Fruit fly (Drosophila melanogaster) whole organism, embryonic: ENCODE measurements around the gene prt.
A peak's percentile ranks its signal among the peaks of the same experiment; 100 is the strongest.

Experiments
- Awh ChIP-seq: fragments of 200-800 bp; sonication (Bioruptor generic); IDR thresholded peaks from 2 replicates; pipeline ENCODE4, ENCODE4 v1.3.6; 2022; ENCODE audit warnings: missing biosample characterization, missing genetic modification characterization
- CG13287 ChIP-seq: fragments of 200-800 bp; sonication (Bioruptor generic); IDR thresholded peaks from 2 replicates; pipeline ENCODE4 v1.3.6; 2022; ENCODE audit warnings: missing biosample characterization, missing genetic modification characterization; ENCODE audit not compliant: partially characterized antibody
- CG14860 ChIP-seq: fragments of 200-800 bp; sonication (Bioruptor generic); IDR thresholded peaks from 3 replicates; pipeline ENCODE4 v1.3.6; 2022; ENCODE audit warnings: missing biosample characterization, missing genetic modification characterization; ENCODE audit not compliant: partially characterized antibody
- CG15073 ChIP-seq: fragments of 200-800 bp; sonication (Bioruptor generic); optimal IDR thresholded peaks from 2 replicates; lab custom pipeline; 2016; ENCODE audit warnings: missing biosample characterization, missing genetic modification characterization
- CG1529 ChIP-seq: fragments of 200-800 bp; sonication (Bioruptor generic); optimal IDR thresholded peaks from 3 replicates; lab custom pipeline; 2018; ENCODE audit warnings: missing biosample characterization, missing genetic modification characterization
- CG15601 ChIP-seq: fragments of 200-800 bp; sonication (Bioruptor generic); optimal IDR thresholded peaks from 3 replicates; lab custom pipeline; 2019; ENCODE audit warnings: missing biosample characterization, mild to moderate bottlenecking, missing genetic modification characterization, moderate library complexity
- CG16863 ChIP-seq: fragments of 200-800 bp; sonication (Bioruptor generic); optimal IDR thresholded peaks from 3 replicates; lab custom pipeline; 2016; ENCODE audit warnings: missing biosample characterization, missing genetic modification characterization
- CG2875 ChIP-seq: fragments of 200-800 bp; sonication (Bioruptor generic); optimal IDR thresholded peaks from 2 replicates; lab custom pipeline; 2017; ENCODE audit warnings: missing biosample characterization, mild to moderate bottlenecking, missing genetic modification characterization, missing genetic modification reagents
- CG31365 ChIP-seq: fragments of 200-800 bp; sonication (Bioruptor generic); optimal IDR thresholded peaks from 2 replicates; lab custom pipeline; 2018; ENCODE audit warnings: missing biosample characterization, mild to moderate bottlenecking, missing genetic modification characterization
- CG31388 ChIP-seq: fragments of 200-800 bp; sonication (Bioruptor generic); optimal IDR thresholded peaks from 2 replicates; lab custom pipeline; 2016; ENCODE audit warnings: missing biosample characterization, missing genetic modification characterization
- CG6683 ChIP-seq: fragments of 200-800 bp; sonication (Bioruptor generic); optimal IDR thresholded peaks from 2 replicates; lab custom pipeline; 2017; ENCODE audit warnings: missing biosample characterization, mild to moderate bottlenecking, missing genetic modification characterization, missing genetic modification reagents
- CG6854 ChIP-seq: fragments of 200-800 bp; sonication (Bioruptor generic); optimal IDR thresholded peaks from 3 replicates; lab custom pipeline; 2017; ENCODE audit warnings: missing biosample characterization, mild to moderate bottlenecking, missing genetic modification characterization
- CG7987 ChIP-seq: fragments of 200-800 bp; sonication (Bioruptor generic); optimal IDR thresholded peaks from 2 replicates; lab custom pipeline; 2018; ENCODE audit warnings: missing biosample characterization, mild to moderate bottlenecking, missing genetic modification characterization, moderate library complexity
- CG8281 ChIP-seq: fragments of 200-800 bp; sonication (Bioruptor generic); optimal IDR thresholded peaks from 2 replicates; lab custom pipeline; 2018; ENCODE audit warnings: missing biosample characterization, mild to moderate bottlenecking, missing genetic modification characterization, moderate library complexity
- CG8359 ChIP-seq: fragments of 200-800 bp; sonication (Bioruptor generic); optimal IDR thresholded peaks from 2 replicates; lab custom pipeline; 2017; ENCODE audit warnings: missing biosample characterization, mild to moderate bottlenecking, missing genetic modification characterization, borderline replicate concordance
- CG8388 ChIP-seq: fragments of 200-800 bp; sonication (Bioruptor generic); optimal IDR thresholded peaks from 2 replicates; lab custom pipeline; 2019; ENCODE audit warnings: missing biosample characterization, mild to moderate bottlenecking, missing genetic modification characterization, moderate library complexity
- CG8924 ChIP-seq: fragments of 200-800 bp; optimal IDR thresholded peaks from 3 replicates; lab custom pipeline; 2019; ENCODE audit warnings: missing biosample characterization, mild to moderate bottlenecking, missing genetic modification characterization, moderate library complexity
- CkIIα-i1 ChIP-seq: fragments of 200-800 bp; sonication (Bioruptor generic); IDR thresholded peaks from 2 replicates; pipeline ENCODE4 v1.3.6; 2022; ENCODE audit warnings: missing biosample characterization, missing genetic modification characterization
- Dek ChIP-seq: fragments of 200-800 bp; sonication (Bioruptor generic); optimal IDR thresholded peaks from 3 replicates; lab custom pipeline; 2019; ENCODE audit warnings: missing biosample characterization, mild to moderate bottlenecking, missing genetic modification characterization, moderate library complexity
- HHEX ChIP-seq: fragments of 200-800 bp; sonication (Bioruptor generic); optimal IDR thresholded peaks from 3 replicates; lab custom pipeline; 2017; ENCODE audit warnings: missing biosample characterization, mild to moderate bottlenecking, missing genetic modification characterization, missing genetic modification reagents
- HLHmδ ChIP-seq: fragments of 200-800 bp; sonication (Bioruptor generic); optimal IDR thresholded peaks from 2 replicates; lab custom pipeline; 2018; ENCODE audit warnings: missing biosample characterization, mild to moderate bottlenecking, missing genetic modification characterization, moderate library complexity
- Hr3 ChIP-seq: fragments of 200-800 bp; sonication (Bioruptor generic); optimal IDR thresholded peaks from 3 replicates; lab custom pipeline; 2016; ENCODE audit warnings: missing biosample characterization, missing genetic modification characterization
- Hr39 ChIP-seq: fragments of >200 bp; optimal IDR thresholded peaks from 2 replicates; lab custom pipeline; 2017
- Hsf ChIP-seq: fragments of 200-800 bp; sonication (Bioruptor generic); optimal IDR thresholded peaks from 3 replicates; lab custom pipeline; 2016; ENCODE audit warnings: missing biosample characterization, missing genetic modification characterization
- Mad ChIP-seq: fragments of 200-800 bp; sonication (Bioruptor generic); optimal IDR thresholded peaks from 2 replicates; lab custom pipeline; 2016; ENCODE audit warnings: missing biosample characterization, missing genetic modification characterization
- Max ChIP-seq: fragments of 200-800 bp; sonication (Bioruptor generic); optimal IDR thresholded peaks from 2 replicates; lab custom pipeline; 2016; ENCODE audit warnings: missing biosample characterization, mild to moderate bottlenecking, missing genetic modification characterization
- Mes4 ChIP-seq: fragments of 200-800 bp; sonication (Bioruptor generic); optimal IDR thresholded peaks from 2 replicates; lab custom pipeline; 2016; ENCODE audit warnings: missing biosample characterization, missing genetic modification characterization
- Nf-YB ChIP-seq: fragments of 200-800 bp; sonication (Bioruptor generic); optimal IDR thresholded peaks from 3 replicates; lab custom pipeline; 2019; ENCODE audit warnings: missing biosample characterization, mild to moderate bottlenecking, missing genetic modification characterization, moderate library complexity
- Ravus ChIP-seq: fragments of 200-800 bp; sonication (Bioruptor generic); IDR thresholded peaks from 2 replicates; pipeline ENCODE4 v1.3.6; 2022; ENCODE audit warnings: missing biosample characterization, missing genetic modification characterization
- Rfx ChIP-seq: fragments of 200-800 bp; sonication (Bioruptor generic); IDR thresholded peaks from 2 replicates; pipeline ENCODE4 v1.3.6; 2022; ENCODE audit warnings: missing biosample characterization, missing genetic modification characterization
- Rx ChIP-seq: fragments of 200-800 bp; sonication (Bioruptor generic); IDR thresholded peaks from 2 replicates; pipeline ENCODE4 v1.3.6; 2022; ENCODE audit warnings: missing biosample characterization, missing genetic modification characterization
- Scr ChIP-seq: fragments of 200-800 bp; sonication (Bioruptor generic); IDR thresholded peaks from 2 replicates; pipeline ENCODE4 v1.3.6; 2022; ENCODE audit warnings: missing biosample characterization, missing genetic modification characterization; ENCODE audit not compliant: partially characterized antibody
- Sox100B ChIP-seq: fragments of 200-800 bp; sonication (Bioruptor generic); optimal IDR thresholded peaks from 3 replicates; lab custom pipeline; 2018; ENCODE audit warnings: missing biosample characterization, mild to moderate bottlenecking, missing genetic modification characterization
- Stat92E ChIP-seq, 3 experiments: fragments of >200 bp in 2 of 3; fragments of 200-800 bp in 1 of 3; sonication (Bioruptor generic) in 1 of 3; optimal IDR thresholded peaks; 2 replicates each; lab custom pipeline; 2017 to 2019; ENCODE audit warnings: missing biosample characterization in 3 of 3, missing genetic modification characterization in 3 of 3, mild to moderate bottlenecking in 1 of 3, moderate library complexity in 1 of 3
- Xbp1 ChIP-seq: fragments of 200-800 bp; sonication (Bioruptor generic); optimal IDR thresholded peaks from 3 replicates; lab custom pipeline; 2016; ENCODE audit warnings: missing biosample characterization, mild to moderate bottlenecking, missing genetic modification characterization
- da ChIP-seq: fragments of 200-800 bp; sonication (Bioruptor generic); optimal IDR thresholded peaks from 2 replicates; lab custom pipeline; 2016; ENCODE audit warnings: missing biosample characterization, missing genetic modification characterization
- disco-r ChIP-seq: fragments of 200-800 bp; sonication (Bioruptor generic); optimal IDR thresholded peaks from 2 replicates; lab custom pipeline; 2016; ENCODE audit warnings: missing biosample characterization, missing genetic modification characterization
- gro ChIP-seq: fragments of 200-800 bp; sonication (Bioruptor generic); optimal IDR thresholded peaks from 2 replicates; lab custom pipeline; 2016; ENCODE audit warnings: missing biosample characterization, missing genetic modification characterization
- insv ChIP-seq, 2 experiments: fragments of 200-800 bp; sonication (Bioruptor generic); optimal IDR thresholded peaks; 3 replicates each; lab custom pipeline; 2016 to 2018; ENCODE audit warnings: missing biosample characterization in 2 of 2, missing genetic modification characterization in 2 of 2
- jing ChIP-seq: fragments of 200-800 bp; sonication (Bioruptor generic); optimal IDR thresholded peaks from 2 replicates; lab custom pipeline; 2018; ENCODE audit warnings: missing biosample characterization, mild to moderate bottlenecking, missing genetic modification characterization
- ken ChIP-seq: fragments of 200-800 bp; sonication (Bioruptor generic); IDR thresholded peaks from 3 replicates; pipeline ENCODE4 v1.3.6; 2022; ENCODE audit warnings: missing biosample characterization, missing genetic modification characterization
- maf-S ChIP-seq: fragments of 200-800 bp; sonication (Bioruptor generic); optimal IDR thresholded peaks from 2 replicates; lab custom pipeline; 2016; ENCODE audit warnings: missing biosample characterization, missing genetic modification characterization
- nmo ChIP-seq: fragments of 200-800 bp; sonication (Bioruptor generic); optimal IDR thresholded peaks from 2 replicates; lab custom pipeline; 2018; ENCODE audit warnings: missing biosample characterization, mild to moderate bottlenecking, missing genetic modification characterization, moderate library complexity
- odd ChIP-seq: fragments of 200-800 bp; sonication (Bioruptor generic); optimal IDR thresholded peaks from 2 replicates; lab custom pipeline; 2017; ENCODE audit warnings: missing biosample characterization, mild to moderate bottlenecking, missing genetic modification characterization
- prd ChIP-seq, 3 experiments: fragments of >200 bp in 2 of 3; fragments of 200-800 bp in 1 of 3; sonication (Bioruptor generic) in 1 of 3; optimal IDR thresholded peaks in 2 of 3; IDR thresholded peaks in 1 of 3; 2 replicates in 2 of 3; 3 replicates in 1 of 3; pipeline versions ENCODE4 v1.3.6 to Lab custom; 2017 to 2022; ENCODE audit warnings: missing biosample characterization in 1 of 3, missing genetic modification characterization in 1 of 3
- row ChIP-seq: fragments of 200-800 bp; sonication (Bioruptor generic); IDR thresholded peaks from 3 replicates; pipeline ENCODE4 v1.3.6; 2022; ENCODE audit warnings: missing biosample characterization, missing genetic modification characterization
- slbo ChIP-seq: fragments of 200-800 bp; sonication (Bioruptor generic); IDR thresholded peaks from 2 replicates; pipeline ENCODE4 v1.3.6; 2022; ENCODE audit warnings: missing biosample characterization, missing genetic modification characterization
- stc ChIP-seq: fragments of 200-800 bp; sonication (Bioruptor generic); IDR thresholded peaks from 2 replicates; pipeline ENCODE4 v1.3.6; 2022; ENCODE audit warnings: missing biosample characterization, missing genetic modification characterization
- unc-4 ChIP-seq: fragments of 200-800 bp; sonication (Bioruptor generic); IDR thresholded peaks from 2 replicates; pipeline ENCODE4 v1.3.6; 2022; ENCODE audit warnings: missing biosample characterization, missing genetic modification characterization; ENCODE audit not compliant: partially characterized antibody

Gene prt

dm6 chr3R:23723381-23724034 is 24.7 kb upstream of the prt start (continued):
- TF ChIP-seq CG15601 (tag; lab: Kevin White, UChicago) = peak; percentile 60
- no peak for TF ChIP-seq Hsf
- TF ChIP-seq Mes4 (GFP tag; lab: Kevin White, UChicago) = peak; percentile 47
- peak; percentile 78 for TF ChIP-seq CG6683
- TF ChIP-seq stc (GFP tag; lab: Robert Waterston, UW) = peak; percentile 73
- peak; percentile 82 for TF ChIP-seq CG31365 (tag; lab: Kevin White, UChicago)
- TF ChIP-seq CG15073 = no peak
- no peak for TF ChIP-seq CG16863
- no peak for TF ChIP-seq nmo (GFP tag; lab: Kevin White, UChicago)
- TF ChIP-seq disco-r (GFP tag; lab: Kevin White, UChicago) = no peak
- TF ChIP-seq CG8388 (GFP tag; lab: Kevin White, UChicago) = no peak
- TF ChIP-seq Scr = no peak
- peak; percentile 41 for TF ChIP-seq CG6854 (GFP tag; lab: Kevin White, UChicago)
- no peak for TF ChIP-seq Dek (tag; lab: Kevin White, UChicago)
- TF ChIP-seq CG13287 = no peak
- TF ChIP-seq insv (GFP tag; optimal IDR thresholded peaks at IDR 0.05; lab: Kevin White, UChicago) = peak in 1 of 2 experiments; percentile 32
- no peak for TF ChIP-seq maf-S (GFP tag; lab: Kevin White, UChicago)
- TF ChIP-seq CG8359 (GFP tag; lab: Kevin White, UChicago) = peak; percentile 52
- peak in 1 of 3 experiments; percentile 47 for TF ChIP-seq Stat92E (GFP tag; optimal IDR thresholded peaks at IDR 0.05; lab: Kevin White, UChicago)
- TF ChIP-seq prd (optimal IDR thresholded peaks at IDR 0.05; lab: Kevin White, UChicago) = no peak
- TF ChIP-seq prd (GFP tag; IDR thresholded peaks at IDR 0.05; lab: Robert Waterston, UW) = peak; percentile 41; the same call in 1 of the 3 replicates
- TF ChIP-seq jing = no peak
- TF ChIP-seq CkIIα-i1 (GFP tag; lab: Robert Waterston, UW) = no peak; the same call in 1 of the 2 replicates
- TF ChIP-seq Awh (GFP tag; lab: Robert Waterston, UW) = peak; percentile 91
- no peak for TF ChIP-seq CG31388 (GFP tag; lab: Kevin White, UChicago)
- TF ChIP-seq Rfx = peak; percentile 58; the same call in 1 of the 2 replicates
- TF ChIP-seq slbo (GFP tag; lab: Robert Waterston, UW) = no peak
- TF ChIP-seq Hr3 (GFP tag; lab: Kevin White, UChicago) = no peak
- no peak for TF ChIP-seq Ravus (GFP tag; lab: Robert Waterston, UW)
- no peak for TF ChIP-seq Xbp1 (GFP tag; lab: Kevin White, UChicago)
- TF ChIP-seq gro = no peak
- 0 out of 3 replicates have a peak, but pooled peaks have one; percentile 12 for TF ChIP-seq ken (GFP tag; lab: Robert Waterston, UW)
- TF ChIP-seq Sox100B (GFP tag; lab: Kevin White, UChicago) = peak; percentile 64
- peak; percentile 76 for TF ChIP-seq CG7987
- peak; percentile 68 for TF ChIP-seq CG2875 (GFP tag; lab: Kevin White, UChicago)
- TF ChIP-seq CG8281 = peak; percentile 52
- peak; percentile 84 for TF ChIP-seq HHEX
- TF ChIP-seq unc-4 = no peak
- no peak for TF ChIP-seq CG14860 (GFP tag; lab: Robert Waterston, UW)
- TF ChIP-seq odd = peak; percentile 12
- no peak for TF ChIP-seq Hr39
- no peak; the same call in 1 of the 2 replicates for TF ChIP-seq Rx (GFP tag; lab: Robert Waterston, UW)
- no peak for TF ChIP-seq Mad
- peak; percentile 39 for TF ChIP-seq CG1529 (GFP tag; lab: Kevin White, UChicago)
- peak; percentile 36 for TF ChIP-seq HLHmδ (GFP tag; lab: Kevin White, UChicago)
- peak; percentile 10 for TF ChIP-seq Max (GFP tag; lab: Kevin White, UChicago)
- no peak for TF ChIP-seq Nf-YB (GFP tag; lab: Kevin White, UChicago)
- TF ChIP-seq da = no peak
- peak; percentile 39 for TF ChIP-seq CG8924 (tag; lab: Kevin White, UChicago)
- TF ChIP-seq row = no peak
